Worm (Caenorhabditis elegans): Measurements from ENCODE around the gene agl-1.

ce11 chrII:14380778-14381177, 22.9 kb upstream of the agl-1 start:
- TF ChIP-seq elt-3 (tag; optimal IDR thresholded peaks at IDR 0.05): no peak
- TF ChIP-seq ztf-11 (tag; optimal IDR thresholded peaks at IDR 0.05): no peak
- no peak for TF ChIP-seq elt-1 (tag; optimal IDR thresholded peaks at IDR 0.05)
- no peak for TF ChIP-seq nhr-129 (tag; optimal IDR thresholded peaks at IDR 0.05)
- no peak for TF ChIP-seq nhr-25 (tag; optimal IDR thresholded peaks at IDR 0.05)
